Fruit fly (Drosophila melanogaster): Measurements from ENCODE around the gene Pgant8.

dm6 chr3L:15692794-15693532 lies 9.3 kb downstream of the Pgant8 start:
- TF ChIP-seq CG8159 (tag; optimal IDR thresholded peaks at IDR 0.05): peak; percentile 59
- no peak for TF ChIP-seq Ets98B (GFP tag; IDR thresholded peaks at IDR 0.05)
- TF ChIP-seq CG32121 (GFP tag; IDR thresholded peaks at IDR 0.05): no peak
- TF ChIP-seq Snoo (tag; optimal IDR thresholded peaks at IDR 0.05): peak; percentile 4
- TF ChIP-seq CG13204 (GFP tag; optimal IDR thresholded peaks at IDR 0.05): no peak
- TF ChIP-seq Pif1A (GFP tag; optimal IDR thresholded peaks at IDR 0.05): no peak
- TF ChIP-seq CG10348 (GFP tag; IDR thresholded peaks at IDR 0.05): no peak
- TF ChIP-seq Pif1B (GFP tag; optimal IDR thresholded peaks at IDR 0.05): peak; percentile 25
- no peak for TF ChIP-seq rn (GFP tag; IDR thresholded peaks at IDR 0.05)
- peak; percentile 48 for TF ChIP-seq CG9948 (tag; optimal IDR thresholded peaks at IDR 0.05)
- peak; percentile 32 for TF ChIP-seq CG17806 (tag; optimal IDR thresholded peaks at IDR 0.05)
- no peak for TF ChIP-seq gl (tag; optimal IDR thresholded peaks at IDR 0.05)
- peak; percentile 57 for TF ChIP-seq CG14655 (GFP tag; optimal IDR thresholded peaks at IDR 0.05)
- TF ChIP-seq fd96Ca (GFP tag; IDR thresholded peaks at IDR 0.05): no peak
